Worm (Caenorhabditis elegans) whole organism, L1 larva: ENCODE data around the gene H01M10.1.
A peak's percentile ranks its signal among the peaks of the same experiment; 100 is the strongest.

Experiments used
- C04F5.9 ChIP-seq: sonication (generic microtip); optimal IDR thresholded peaks from 2 replicates; lab custom pipeline; 2016; ENCODE audit warnings: missing genetic modification characterization, missing compliant biosample characterization
- C16A3.4 ChIP-seq: fragments of 150-350 bp; optimal IDR thresholded peaks from 2 replicates; lab custom pipeline; 2014; ENCODE audit warnings: missing biosample characterization, missing genetic modification characterization
- C34B4.2 ChIP-seq: sonication (generic microtip); optimal IDR thresholded peaks from 2 replicates; lab custom pipeline; 2017; ENCODE audit warnings: mild to moderate bottlenecking, missing genetic modification characterization, missing compliant biosample characterization
- Y116A8C.19 ChIP-seq: sonication (generic microtip); optimal IDR thresholded peaks from 2 replicates; lab custom pipeline; 2016; ENCODE audit warnings: missing compliant biosample characterization, missing genetic modification characterization, borderline replicate concordance
- aha-1 ChIP-seq: fragments of 150-350 bp; optimal IDR thresholded peaks from 2 replicates; lab custom pipeline; 2014; ENCODE audit warnings: missing biosample characterization, missing genetic modification characterization
- aly-2 ChIP-seq: fragments of 150-350 bp; optimal IDR thresholded peaks from 2 replicates; lab custom pipeline; 2014; ENCODE audit warnings: missing biosample characterization, missing genetic modification characterization
- ama-1 ChIP-seq: fragments of 150-350 bp; optimal IDR thresholded peaks from 2 replicates; lab custom pipeline; 2014
- blmp-1 ChIP-seq: fragments of 150-350 bp; optimal IDR thresholded peaks from 2 replicates; lab custom pipeline; 2014; ENCODE audit warnings: missing biosample characterization, missing genetic modification characterization
- ceh-82 ChIP-seq, 3 experiments: fragments of 150-350 bp in 1 of 3; sonication (generic microtip) in 2 of 3; optimal IDR thresholded peaks; 2 replicates each; lab custom pipeline; 2014 to 2017; ENCODE audit warnings: missing biosample characterization in 3 of 3, missing genetic modification characterization in 3 of 3
- ceh-88 ChIP-seq: fragments of 200-800 bp; sonication (Bioruptor generic); IDR thresholded peaks from 2 replicates; pipeline ENCODE4 v1.3.6; 2022; ENCODE audit warnings: missing genetic modification characterization, missing compliant biosample characterization
- ces-1 ChIP-seq: fragments of 150-350 bp; optimal IDR thresholded peaks from 2 replicates; lab custom pipeline; 2014; ENCODE audit warnings: missing biosample characterization, missing genetic modification reagents, missing genetic modification characterization
- dpl-1 ChIP-seq, 3 experiments: fragments of 150-350 bp in 2 of 3; sonication (generic microtip) in 1 of 3; optimal IDR thresholded peaks; 2 replicates each; lab custom pipeline; 2014 to 2017; ENCODE audit warnings: missing biosample characterization in 3 of 3, missing genetic modification characterization in 3 of 3, missing genetic modification reagents in 3 of 3
- dsc-1 ChIP-seq: sonication (generic microtip); optimal IDR thresholded peaks from 2 replicates; lab custom pipeline; 2016; ENCODE audit warnings: mild to moderate bottlenecking, missing genetic modification characterization, missing compliant biosample characterization
- efl-3 ChIP-seq: fragments of 200-800 bp; sonication (Bioruptor generic); optimal IDR thresholded peaks from 2 replicates; lab custom pipeline; 2018; ENCODE audit warnings: mild to moderate bottlenecking, missing genetic modification characterization, missing compliant biosample characterization
- elt-2 ChIP-seq: sonication (generic microtip); optimal IDR thresholded peaks from 2 replicates; lab custom pipeline; 2016; ENCODE audit warnings: missing genetic modification characterization, mild to moderate bottlenecking, inconsistent platforms, missing compliant biosample characterization, missing genetic modification reagents
- elt-3 ChIP-seq, 6 experiments: fragments of 150-350 bp in 1 of 6; sonication (generic microtip); optimal IDR thresholded peaks; 2 replicates each; lab custom pipeline; 2017 to 2018; ENCODE audit warnings: missing biosample characterization in 6 of 6, missing genetic modification characterization in 6 of 6, inconsistent platforms in 1 of 6
- ets-5 ChIP-seq: fragments of 200-800 bp; sonication (Bioruptor generic); IDR thresholded peaks from 2 replicates; pipeline ENCODE4 v1.3.6; 2022; ENCODE audit warnings: missing genetic modification characterization, missing compliant biosample characterization
- fkh-4 ChIP-seq: sonication (generic microtip); optimal IDR thresholded peaks from 2 replicates; lab custom pipeline; 2016; ENCODE audit warnings: missing compliant biosample characterization, missing genetic modification characterization, borderline replicate concordance
- fkh-8 ChIP-seq: sonication (generic microtip); optimal IDR thresholded peaks from 2 replicates; lab custom pipeline; 2016; ENCODE audit warnings: mild to moderate bottlenecking, missing genetic modification characterization, missing compliant biosample characterization
- fos-1 ChIP-seq: fragments of 150-350 bp; optimal IDR thresholded peaks from 2 replicates; lab custom pipeline; 2014; ENCODE audit warnings: missing biosample characterization, missing genetic modification characterization
- grh-1 ChIP-seq: fragments of 200-800 bp; sonication (Bioruptor generic); IDR thresholded peaks from 2 replicates; pipeline ENCODE4 v1.3.6; 2022; ENCODE audit warnings: missing genetic modification reagents, missing genetic modification characterization, missing compliant biosample characterization
- hlh-17 ChIP-seq: fragments of 200-800 bp; sonication (Bioruptor generic); optimal IDR thresholded peaks from 2 replicates; lab custom pipeline; 2018; ENCODE audit warnings: missing genetic modification characterization, mild to moderate bottlenecking, missing compliant biosample characterization, moderate library complexity, borderline replicate concordance
- hlh-4 ChIP-seq: sonication (generic microtip); optimal IDR thresholded peaks from 2 replicates; lab custom pipeline; 2016; ENCODE audit warnings: mild to moderate bottlenecking, missing genetic modification characterization, missing compliant biosample characterization
- jun-1 ChIP-seq: fragments of 150-350 bp; optimal IDR thresholded peaks from 2 replicates; lab custom pipeline; 2014; ENCODE audit warnings: missing biosample characterization, missing genetic modification reagents, missing genetic modification characterization
- lin-14 ChIP-seq: fragments of 200-800 bp; sonication (Bioruptor generic); optimal IDR thresholded peaks from 2 replicates; lab custom pipeline; 2018; ENCODE audit warnings: mild to moderate bottlenecking, missing genetic modification characterization, moderate library complexity, missing compliant biosample characterization
- lin-15B ChIP-seq: fragments of 150-350 bp; sonication (generic microtip); optimal IDR thresholded peaks from 3 replicates; lab custom pipeline; 2014; ENCODE audit warnings: missing biosample characterization, missing genetic modification characterization
- lin-35 ChIP-seq, 2 experiments: fragments of 150-350 bp; optimal IDR thresholded peaks; 2 replicates each; lab custom pipeline; 2014; ENCODE audit warnings: missing biosample characterization in 2 of 2, missing genetic modification characterization in 2 of 2, missing genetic modification reagents in 2 of 2
- mef-2 ChIP-seq: fragments of 150-350 bp; optimal IDR thresholded peaks from 2 replicates; lab custom pipeline; 2014; ENCODE audit warnings: missing biosample characterization, missing genetic modification characterization
- mep-1 ChIP-seq: fragments of 150-350 bp; optimal IDR thresholded peaks from 2 replicates; lab custom pipeline; 2014; ENCODE audit warnings: missing biosample characterization, missing genetic modification characterization
- nhr-11 ChIP-seq: fragments of 150-350 bp; optimal IDR thresholded peaks from 2 replicates; lab custom pipeline; 2014; ENCODE audit warnings: missing biosample characterization, missing genetic modification characterization
- nhr-20 ChIP-seq: sonication (generic microtip); optimal IDR thresholded peaks from 2 replicates; lab custom pipeline; 2016; ENCODE audit warnings: mild to moderate bottlenecking, missing genetic modification characterization, missing compliant biosample characterization
- nhr-28 ChIP-seq: fragments of 150-350 bp; optimal IDR thresholded peaks from 2 replicates; lab custom pipeline; 2014; ENCODE audit warnings: missing biosample characterization, missing genetic modification characterization
- nhr-77 ChIP-seq: fragments of 150-350 bp; optimal IDR thresholded peaks from 2 replicates; lab custom pipeline; 2014; ENCODE audit warnings: missing biosample characterization, missing genetic modification characterization
- nhr-84 ChIP-seq: sonication (generic microtip); optimal IDR thresholded peaks from 2 replicates; lab custom pipeline; 2017; ENCODE audit warnings: missing biosample characterization, missing genetic modification characterization
- nhr-85 ChIP-seq: sonication (generic microtip); peaks from one replicate; lab custom pipeline; 2016; ENCODE audit warnings: missing genetic modification characterization, inconsistent platforms, missing compliant biosample characterization
- nhr-90 ChIP-seq: sonication (generic microtip); optimal IDR thresholded peaks from 2 replicates; lab custom pipeline; 2016; ENCODE audit warnings: mild to moderate bottlenecking, missing genetic modification characterization, missing compliant biosample characterization; ENCODE audit not compliant: poor library complexity
- pag-3 ChIP-seq: sonication (generic microtip); optimal IDR thresholded peaks from 2 replicates; lab custom pipeline; 2017; ENCODE audit warnings: missing genetic modification characterization, mild to moderate bottlenecking, missing compliant biosample characterization, antibody characterized with exemption, borderline replicate concordance; ENCODE audit not compliant: insufficient read depth
- pqm-1 ChIP-seq: sonication (generic microtip); optimal IDR thresholded peaks from 3 replicates; lab custom pipeline; 2017; ENCODE audit warnings: missing biosample characterization, missing genetic modification characterization
- rnt-1 ChIP-seq: sonication (generic microtip); optimal IDR thresholded peaks from 2 replicates; lab custom pipeline; 2016; ENCODE audit warnings: mild to moderate bottlenecking, missing genetic modification characterization, moderate library complexity, missing compliant biosample characterization
- skn-1 ChIP-seq: fragments of 150-350 bp; optimal IDR thresholded peaks from 2 replicates; lab custom pipeline; 2014; ENCODE audit warnings: missing biosample characterization, missing genetic modification characterization
- snu-23 ChIP-seq: sonication (generic microtip); optimal IDR thresholded peaks from 2 replicates; lab custom pipeline; 2016; ENCODE audit warnings: missing genetic modification characterization, missing compliant biosample characterization
- sox-4 ChIP-seq: sonication (generic microtip); optimal IDR thresholded peaks from 2 replicates; lab custom pipeline; 2016; ENCODE audit warnings: missing genetic modification characterization, missing compliant biosample characterization
- sptf-1 ChIP-seq: fragments of 150-350 bp; optimal IDR thresholded peaks from 2 replicates; lab custom pipeline; 2014; ENCODE audit warnings: missing biosample characterization, missing genetic modification characterization
- sup-37 ChIP-seq: fragments of 200-800 bp; sonication (Bioruptor generic); optimal IDR thresholded peaks from 2 replicates; lab custom pipeline; 2018; ENCODE audit warnings: mild to moderate bottlenecking, missing genetic modification characterization, missing compliant biosample characterization
- unc-30 ChIP-seq: sonication (generic microtip); optimal IDR thresholded peaks from 2 replicates; lab custom pipeline; 2017; ENCODE audit warnings: missing biosample characterization, missing genetic modification characterization
- unc-86 ChIP-seq: sonication (generic microtip); optimal IDR thresholded peaks from 2 replicates; lab custom pipeline; 2016; ENCODE audit warnings: missing genetic modification characterization, missing compliant biosample characterization
- unc-98 ChIP-seq: fragments of 200-800 bp; sonication (Bioruptor generic); IDR thresholded peaks from 2 replicates; pipeline ENCODE4 v1.3.6; 2022; ENCODE audit warnings: missing genetic modification characterization, missing compliant biosample characterization
- vab-15 ChIP-seq: sonication (generic microtip); optimal IDR thresholded peaks from 2 replicates; lab custom pipeline; 2017; ENCODE audit warnings: missing genotype, mild to moderate bottlenecking, missing genetic modification characterization, missing compliant biosample characterization
- zag-1 ChIP-seq: fragments of 150-350 bp; optimal IDR thresholded peaks from 2 replicates; lab custom pipeline; 2014; ENCODE audit warnings: missing biosample characterization, missing genetic modification characterization
- zip-4 ChIP-seq: fragments of 200-800 bp; sonication (Bioruptor generic); optimal IDR thresholded peaks from 2 replicates; lab custom pipeline; 2018; ENCODE audit warnings: mild to moderate bottlenecking, missing genetic modification characterization, moderate library complexity, missing compliant biosample characterization
- ztf-11 ChIP-seq, 2 experiments: sonication (generic microtip); optimal IDR thresholded peaks; 2 replicates each; lab custom pipeline; 2016 to 2017; ENCODE audit warnings: missing genetic modification characterization in 2 of 2, missing biosample characterization in 1 of 2, missing compliant biosample characterization in 1 of 2
- ztf-4 ChIP-seq: fragments of 150-350 bp; optimal IDR thresholded peaks from 2 replicates; lab custom pipeline; 2014; ENCODE audit warnings: missing biosample characterization, missing genetic modification characterization

Gene H01M10.1

DNA sequence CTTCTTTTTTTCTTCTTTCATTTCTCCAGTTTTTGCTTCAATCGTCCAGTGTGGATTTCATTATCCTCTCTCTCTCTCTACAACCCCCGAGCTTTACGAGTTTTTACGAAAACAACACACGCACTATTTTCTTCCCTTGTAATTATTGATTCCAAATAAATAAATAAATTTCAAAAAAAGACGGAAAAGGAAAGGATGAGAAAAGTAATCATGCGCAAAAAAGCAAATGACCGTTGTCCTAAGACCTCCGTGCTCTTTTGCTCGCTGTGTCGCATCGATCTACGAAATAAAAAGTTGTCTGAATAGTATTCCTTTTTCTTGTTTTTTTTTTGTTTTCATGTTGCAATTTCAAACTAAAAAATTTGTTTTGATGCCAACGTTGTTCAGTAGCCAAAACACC, 29.7 kb downstream of the H01M10.1 start:
- TF ChIP-seq nhr-11 (tag; lab: Kevin White, UChicago) (no peak), unc-98 (no peak), nhr-84 (tag; lab: Kevin White, UChicago) (no peak), hlh-4 (no peak), lin-35 (GFP tag; optimal IDR thresholded peaks at IDR 0.05; lab: Kevin White, UChicago) (no peak), mep-1 (peak; percentile 2), blmp-1 (tag; lab: Kevin White, UChicago) (no peak), ets-5 (GFP tag; lab: Robert Waterston, UW) (no peak), nhr-28 (no peak), mef-2 (tag; lab: Kevin White, UChicago) (no peak), lin-14 (GFP tag; lab: Kevin White, UChicago) (peak; percentile 66), dsc-1 (tag; lab: Kevin White, UChicago) (peak; percentile 17), unc-30 (tag; lab: Kevin White, UChicago) (no peak), efl-3 (no peak), aly-2 (tag; lab: Kevin White, UChicago) (no peak), skn-1 (tag; lab: Kevin White, UChicago) (peak; percentile 12), rnt-1 (tag; lab: Kevin White, UChicago) (no peak)

DNA sequence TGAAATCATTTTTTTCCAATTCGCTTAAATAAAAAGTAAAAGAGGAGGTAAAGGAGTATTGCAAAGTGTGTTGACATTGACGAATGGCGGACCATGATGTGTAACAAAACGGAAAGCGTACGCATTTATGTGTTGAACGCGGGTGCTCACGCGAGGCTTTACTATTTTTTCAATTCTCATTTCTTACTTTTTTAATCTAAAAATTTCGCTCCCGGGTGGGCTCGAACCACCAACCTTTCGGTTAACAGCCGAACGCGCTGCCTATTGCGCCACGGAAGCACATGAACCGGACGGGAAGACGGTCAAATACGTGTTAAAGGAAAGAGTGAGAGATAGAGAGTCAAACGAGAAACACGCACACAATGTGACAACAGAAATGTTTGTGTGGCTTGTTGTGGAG, 31.1 kb downstream of the H01M10.1 start:
- TF ChIP-seq nhr-84 (tag; lab: Kevin White, UChicago) (no peak), ztf-11 (tag; optimal IDR thresholded peaks at IDR 0.05; lab: Kevin White, UChicago) (peak in 1 of 2 experiments; percentile 50), fkh-8 (peak; percentile 42), nhr-85 (tag; lab: Kevin White, UChicago) (peak; percentile 26), pag-3 (tag; lab: Kevin White, UChicago) (peak; percentile 52), unc-86 (tag; lab: Kevin White, UChicago) (peak; percentile 38), ceh-88 (peak; percentile 27; the same call in 1 of the 2 replicates), zip-4 (no peak), C04F5.9 (tag; lab: Kevin White, UChicago) (no peak), sox-4 (tag; lab: Kevin White, UChicago) (no peak), aha-1 (tag; lab: Kevin White, UChicago) (no peak), ceh-82 (tag; optimal IDR thresholded peaks at IDR 0.05; lab: Kevin White, UChicago) (peak; percentile 30 to 65 (median 36)), fos-1 (tag; lab: Kevin White, UChicago) (peak; percentile 43), lin-35 (GFP tag; optimal IDR thresholded peaks at IDR 0.05; lab: Kevin White, UChicago) (peak; percentile 39 to 67), elt-2 (tag; lab: Kevin White, UChicago) (peak; percentile 12), skn-1 (tag; lab: Kevin White, UChicago) (peak; percentile 94), Y116A8C.19 (no peak), lin-14 (GFP tag; lab: Kevin White, UChicago) (peak; percentile 79), vab-15 (tag; lab: Kevin White, UChicago) (no peak), hlh-4 (no peak), ama-1 (no peak), fkh-4 (tag; lab: Kevin White, UChicago) (no peak), dpl-1 (GFP tag; optimal IDR thresholded peaks at IDR 0.05; lab: Kevin White, UChicago) (peak in 1 of 3 experiments; percentile 30), jun-1 (tag; lab: Kevin White, UChicago) (peak; percentile 56), nhr-90 (tag; lab: Kevin White, UChicago) (peak; percentile 74), sup-37 (GFP tag; lab: Kevin White, UChicago) (peak; percentile 32), elt-3 (tag; optimal IDR thresholded peaks at IDR 0.05; lab: Kevin White, UChicago) (peak in 1 of 6 experiments; percentile 49), nhr-20 (peak; percentile 75), C34B4.2 (tag; lab: Kevin White, UChicago) (no peak), C16A3.4 (peak; percentile 71), nhr-77 (tag; lab: Kevin White, UChicago) (peak; percentile 82), grh-1 (GFP tag; lab: Robert Waterston, UW) (no peak), lin-15B (tag; lab: Kevin White, UChicago) (no peak), snu-23 (peak; percentile 84), sptf-1 (tag; lab: Kevin White, UChicago) (no peak), pqm-1 (tag; lab: Kevin White, UChicago) (no peak), ces-1 (GFP tag; lab: Kevin White, UChicago) (no peak), hlh-17 (GFP tag; lab: Kevin White, UChicago) (no peak), zag-1 (tag; lab: Kevin White, UChicago) (no peak), ztf-4 (tag; lab: Kevin White, UChicago) (no peak)
